Worm (Caenorhabditis elegans): ENCODE data around the gene Y53G8B.1.
A peak's percentile ranks its signal among the peaks of the same experiment; 100 is the strongest.

- no peak for TF ChIP-seq B0035.1 (tag; optimal IDR thresholded peaks at IDR 0.05)
- TF ChIP-seq attf-3 (GFP tag; conservative IDR thresholded peaks at IDR 0.05) = no peak
- no peak for TF ChIP-seq madf-6 (GFP tag; IDR thresholded peaks at IDR 0.05)
- TF ChIP-seq K11D2.4 (GFP tag; IDR thresholded peaks at IDR 0.05) = no peak
- no peak for TF ChIP-seq nfya-1 (tag; optimal IDR thresholded peaks at IDR 0.05; ENCODE audit: borderline replicate concordance, insufficient read depth)
- peak; percentile 3 for TF ChIP-seq die-1 (tag; optimal IDR thresholded peaks at IDR 0.05)
- TF ChIP-seq ama-1 (optimal IDR thresholded peaks at IDR 0.05) = no peak
- TF ChIP-seq ama-1 (GFP tag; optimal IDR thresholded peaks at IDR 0.05) = no peak
- no peak for TF ChIP-seq pha-4 (tag; optimal IDR thresholded peaks at IDR 0.05)
- TF ChIP-seq hrde-1 (tag; optimal IDR thresholded peaks at IDR 0.05; ENCODE audit: borderline replicate concordance) = no peak
- TF ChIP-seq snpc-4 (GFP tag; optimal IDR thresholded peaks at IDR 0.05) = no peak
- TF ChIP-seq snpc-4 (tag; optimal IDR thresholded peaks at IDR 0.05) = no peak
Measured at ce11 chrIII:3109564-3109963, 19.5 kb upstream of the Y53G8B.1 start.
